Fruit fly (Drosophila melanogaster): ENCODE data around the gene mei-217.

DNA sequence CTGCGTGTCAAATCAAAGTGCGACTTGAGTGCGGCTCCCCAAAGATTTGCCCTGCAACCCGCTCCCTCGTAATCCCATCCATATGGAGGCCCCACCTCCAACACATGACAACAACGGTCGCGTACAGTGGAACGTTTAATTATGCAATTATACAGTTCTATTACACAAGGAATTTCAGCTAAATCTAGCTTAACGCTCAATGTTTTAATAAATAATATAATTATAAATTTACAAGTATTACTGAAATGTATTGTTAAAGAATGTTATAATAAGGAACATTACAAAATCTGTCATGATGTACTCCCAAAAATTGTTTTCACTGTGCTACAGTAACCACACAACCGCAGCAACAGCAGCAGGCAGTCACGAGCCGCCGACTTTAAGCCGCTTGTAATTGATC is 31.3 kb upstream of the mei-217 start:
- no peak for TF ChIP-seq CG8478 (optimal IDR thresholded peaks at IDR 0.05)
- TF ChIP-seq CTCF (optimal IDR thresholded peaks at IDR 0.05): no peak

Measured in S2 (cell line).